Fruit fly (Drosophila melanogaster): ENCODE measurements around the gene chas.
A peak's percentile ranks its signal among the peaks of the same experiment; 100 is the strongest.

Gene chas

DNA sequence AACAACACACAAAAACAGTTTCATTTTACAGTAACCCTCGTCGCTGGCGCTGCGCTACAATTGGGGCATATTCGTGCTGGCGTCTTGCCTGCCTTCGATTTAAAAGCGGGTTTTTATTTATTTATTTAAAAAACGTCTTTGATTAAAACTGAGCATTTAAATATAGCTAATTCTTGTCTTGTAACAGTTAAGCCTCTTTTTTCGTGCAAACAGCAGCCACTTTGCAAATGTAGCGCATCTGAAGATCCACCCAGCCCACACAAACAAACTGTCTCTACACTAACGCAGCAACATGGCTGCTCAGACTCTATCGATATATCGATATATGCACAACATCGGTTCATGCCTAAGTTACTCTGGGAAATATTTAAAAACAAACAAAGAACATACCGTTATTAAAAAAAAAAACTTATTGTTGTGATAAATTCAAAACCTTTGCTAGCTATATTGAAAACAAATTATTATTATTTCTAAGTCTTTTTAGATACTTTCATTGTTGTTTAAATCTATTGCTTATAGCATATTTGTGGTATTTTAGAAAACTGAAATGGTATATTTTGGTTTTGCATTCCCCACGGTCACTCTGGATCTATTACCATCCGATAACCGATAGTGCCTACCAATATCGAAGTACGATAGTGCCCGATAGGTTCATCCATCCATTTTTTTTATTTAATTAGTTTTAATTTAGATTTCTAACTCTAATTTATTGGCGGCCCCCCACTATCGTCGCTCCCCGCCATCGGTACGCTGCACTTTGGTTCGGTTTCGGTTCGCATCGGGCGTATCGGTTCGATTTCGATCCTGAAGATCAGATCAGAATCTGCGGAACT is 4.4 kb upstream of the chas start, which contains the start of the genes CG8188 and par-6 (continued):
- TF ChIP-seq jing (GFP tag; optimal IDR thresholded peaks at IDR 0.05) (peak; percentile 55), CG18262 (tag; optimal IDR thresholded peaks at IDR 0.05) (peak; percentile 84), NK7.1 (GFP tag; optimal IDR thresholded peaks at IDR 0.05) (peak; percentile 60), CG12071 (GFP tag; optimal IDR thresholded peaks at IDR 0.05) (no peak), Gug (GFP tag; IDR thresholded peaks at IDR 0.05) (peak; percentile 89), HHEX (GFP tag; optimal IDR thresholded peaks at IDR 0.05) (peak; percentile 82), D19A (tag; optimal IDR thresholded peaks at IDR 0.05) (peak; percentile 76), Chrac-16 (GFP tag; optimal IDR thresholded peaks at IDR 0.05) (peak; percentile 91), cas (GFP tag; IDR thresholded peaks at IDR 0.05) (0 out of 2 replicates have a peak, but pooled peaks have one; percentile 39), Opbp (GFP tag; IDR thresholded peaks at IDR 0.05; ENCODE audit: partially characterized antibody) (peak; percentile 45; the same call in 1 of the 3 replicates), hb (GFP tag; IDR thresholded peaks at IDR 0.05; ENCODE audit: partially characterized antibody) (peak; percentile 62; the same call in 2 of the 3 replicates), B-H2 (GFP tag; optimal IDR thresholded peaks at IDR 0.05) (peak; percentile 85), Doc3 (GFP tag; IDR thresholded peaks at IDR 0.05; ENCODE audit: partially characterized antibody) (peak; percentile 62; the same call in 2 of the 3 replicates), Abd-B (GFP tag; optimal IDR thresholded peaks at IDR 0.05) (peak; percentile 81), nau (GFP tag; optimal IDR thresholded peaks at IDR 0.05) (peak; percentile 36), Max (GFP tag; optimal IDR thresholded peaks at IDR 0.05) (peak; percentile 68), disco-r (GFP tag; optimal IDR thresholded peaks at IDR 0.05) (peak; percentile 63), jigr1 (GFP tag; IDR thresholded peaks at IDR 0.05) (peak; percentile 82; the same call in 2 of the 3 replicates), lmd (GFP tag; IDR thresholded peaks at IDR 0.05) (peak; percentile 91), da (GFP tag; optimal IDR thresholded peaks at IDR 0.05) (peak; percentile 71), CG13624 (GFP tag; optimal IDR thresholded peaks at IDR 0.05) (peak; percentile 86), CG9817 (tag; optimal IDR thresholded peaks at IDR 0.05) (peak; percentile 90), dan (GFP tag; IDR thresholded peaks at IDR 0.05) (no peak; the same call in 1 of the 2 replicates), ci (GFP tag; IDR thresholded peaks at IDR 0.05) (peak; percentile 90), schlank (tag; optimal IDR thresholded peaks at IDR 0.05) (peak; percentile 76), D19B (GFP tag; optimal IDR thresholded peaks at IDR 0.05) (peak; percentile 66), CG15514 (GFP tag; optimal IDR thresholded peaks at IDR 0.05) (peak; percentile 74), rib (GFP tag; IDR thresholded peaks at IDR 0.05) (peak; percentile 63; the same call in 1 of the 2 replicates), YL-1 (GFP tag; optimal IDR thresholded peaks at IDR 0.05) (peak; percentile 38), Side (GFP tag; optimal IDR thresholded peaks at IDR 0.05) (peak; percentile 82), twi (tag; optimal IDR thresholded peaks at IDR 0.05) (peak; percentile 71), Oaz (GFP tag; IDR thresholded peaks at IDR 0.05) (peak; percentile 66; the same call in 1 of the 2 replicates), CG1603 (tag; optimal IDR thresholded peaks at IDR 0.05) (peak; percentile 70), CG1647 (GFP tag; optimal IDR thresholded peaks at IDR 0.05) (peak; percentile 86), yki (optimal IDR thresholded peaks at IDR 0.05) (no peak), kay (GFP tag; optimal IDR thresholded peaks at IDR 0.05) (peak; percentile 60), Ada2b (GFP tag; IDR thresholded peaks at IDR 0.05) (peak; percentile 87), CG10959 (GFP tag; IDR thresholded peaks at IDR 0.05) (peak; percentile 75), CG11504 (tag; optimal IDR thresholded peaks at IDR 0.05) (peak; percentile 82), CG34224 (GFP tag; IDR thresholded peaks at IDR 0.05; ENCODE audit: partially characterized antibody) (peak; percentile 52), Xrp1 (GFP tag; IDR thresholded peaks at IDR 0.05) (peak; percentile 92), Aef1 (GFP tag; IDR thresholded peaks at IDR 0.05) (peak; percentile 89), so (GFP tag; IDR thresholded peaks at IDR 0.05) (peak; percentile 76; the same call in 2 of the 3 replicates), cato (GFP tag; optimal IDR thresholded peaks at IDR 0.05; ENCODE audit: borderline replicate concordance) (peak; percentile 71), CG42726 (GFP tag; IDR thresholded peaks at IDR 0.05; ENCODE audit: partially characterized antibody) (no peak), chn (GFP tag; optimal IDR thresholded peaks at IDR 0.05) (peak; percentile 93), CG1024 (GFP tag; IDR thresholded peaks at IDR 0.05) (peak; percentile 46), CG11696 (GFP tag; IDR thresholded peaks at IDR 0.05) (peak; percentile 70)

Measured in whole organism, embryonic.